Worm (Caenorhabditis elegans) whole organism, early embryonic: Measurements from ENCODE around the gene srbc-29.

Experiments
- B0310.2 ChIP-seq: sonication (generic microtip); optimal IDR thresholded peaks from 2 replicates; lab custom pipeline; 2016; ENCODE audit warnings: mild to moderate bottlenecking, missing genetic modification characterization, missing compliant biosample characterization
- F13C5.2 ChIP-seq: sonication (generic microtip); optimal IDR thresholded peaks from 2 replicates; lab custom pipeline; 2017; ENCODE audit warnings: mild to moderate bottlenecking, missing genetic modification characterization, inconsistent platforms, missing compliant biosample characterization
- aly-1 ChIP-seq: sonication (generic microtip); optimal IDR thresholded peaks from 2 replicates; lab custom pipeline; 2016; ENCODE audit warnings: missing genetic modification characterization, missing compliant biosample characterization
- ama-1 ChIP-seq: fragments of 150-350 bp; optimal IDR thresholded peaks from 2 replicates; lab custom pipeline; 2014
- ceh-13 ChIP-seq: fragments of 200-800 bp; sonication (Bioruptor generic); optimal IDR thresholded peaks from 2 replicates; lab custom pipeline; 2018; ENCODE audit warnings: mild to moderate bottlenecking, missing genetic modification characterization, missing compliant biosample characterization
- ceh-36 ChIP-seq: sonication (generic microtip); optimal IDR thresholded peaks from 2 replicates; lab custom pipeline; 2016; ENCODE audit warnings: missing genetic modification characterization, inconsistent platforms, missing compliant biosample characterization
- ets-7 ChIP-seq: sonication (generic microtip); optimal IDR thresholded peaks from 2 replicates; lab custom pipeline; 2016; ENCODE audit warnings: missing genotype, missing genetic modification characterization, missing compliant biosample characterization
- flt-1 ChIP-seq: fragments of 200-800 bp; sonication (Bioruptor generic); IDR thresholded peaks from 2 replicates; pipeline ENCODE4 v1.3.6; 2022; ENCODE audit warnings: missing genetic modification characterization, missing compliant biosample characterization
- hmbx-1 ChIP-seq: sonication (generic microtip); optimal IDR thresholded peaks from 2 replicates; lab custom pipeline; 2016; ENCODE audit warnings: mild to moderate bottlenecking, missing genetic modification characterization, missing compliant biosample characterization
- hmg-4 ChIP-seq: fragments of 200-800 bp; sonication (Bioruptor generic); optimal IDR thresholded peaks from 2 replicates; lab custom pipeline; 2018; ENCODE audit warnings: mild to moderate bottlenecking, missing genetic modification characterization, missing compliant biosample characterization
- hnd-1 ChIP-seq: sonication (generic microtip); optimal IDR thresholded peaks from 2 replicates; lab custom pipeline; 2016; ENCODE audit warnings: missing genetic modification characterization, missing compliant biosample characterization
- pes-1 ChIP-seq: fragments of 200-800 bp; sonication (Bioruptor generic); IDR thresholded peaks from 2 replicates; pipeline ENCODE4 v1.3.6; 2022; ENCODE audit warnings: missing genetic modification reagents, missing genetic modification characterization, missing compliant biosample characterization
- scrt-1 ChIP-seq: fragments of 200-800 bp; sonication (Bioruptor generic); IDR thresholded peaks from 2 replicates; pipeline ENCODE4 v1.3.6; 2022; ENCODE audit warnings: missing genetic modification characterization, missing compliant biosample characterization
- sea-1 ChIP-seq: fragments of 200-800 bp; sonication (Bioruptor generic); conservative IDR thresholded peaks from 2 replicates; pipeline ENCODE4 v1.3.6; 2022; ENCODE audit warnings: missing genetic modification characterization, missing compliant biosample characterization
- tbx-11 ChIP-seq: fragments of 200-800 bp; sonication (Bioruptor generic); IDR thresholded peaks from 2 replicates; pipeline ENCODE4 v1.3.6; 2022; ENCODE audit warnings: missing genetic modification characterization, missing compliant biosample characterization
- tbx-37 ChIP-seq: fragments of 200-800 bp; sonication (Bioruptor generic); conservative IDR thresholded peaks from 2 replicates; pipeline ENCODE4 v1.3.6; 2022; ENCODE audit warnings: missing genetic modification reagents, missing genetic modification characterization, missing compliant biosample characterization
- tra-4 ChIP-seq: sonication (generic microtip); optimal IDR thresholded peaks from 2 replicates; lab custom pipeline; 2017; ENCODE audit warnings: missing genetic modification characterization, missing compliant biosample characterization

srbc-29 gene

DNA sequence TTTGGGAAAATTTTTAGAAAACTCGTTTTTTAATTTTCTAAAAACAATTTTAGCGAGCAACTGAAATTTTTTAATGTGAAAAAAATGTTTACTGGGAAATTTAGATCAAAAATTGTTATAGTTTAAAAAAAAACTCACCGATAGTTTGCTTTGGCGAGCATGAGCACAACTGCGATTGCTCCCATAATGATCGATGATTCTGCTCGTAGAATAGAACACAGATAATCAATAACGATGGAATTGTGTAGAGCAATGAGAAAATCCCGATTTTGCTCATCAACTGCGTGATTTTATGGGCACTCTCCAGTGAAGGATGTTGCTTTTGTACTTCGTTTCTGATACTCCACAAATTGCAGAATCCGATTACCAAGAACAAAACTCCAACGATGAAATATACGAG is 28.1 kb downstream of the srbc-29 start:
- TF ChIP-seq tra-4 (tag; lab: Kevin White, UChicago) (no peak), F13C5.2 (tag; lab: Kevin White, UChicago) (no peak)

DNA sequence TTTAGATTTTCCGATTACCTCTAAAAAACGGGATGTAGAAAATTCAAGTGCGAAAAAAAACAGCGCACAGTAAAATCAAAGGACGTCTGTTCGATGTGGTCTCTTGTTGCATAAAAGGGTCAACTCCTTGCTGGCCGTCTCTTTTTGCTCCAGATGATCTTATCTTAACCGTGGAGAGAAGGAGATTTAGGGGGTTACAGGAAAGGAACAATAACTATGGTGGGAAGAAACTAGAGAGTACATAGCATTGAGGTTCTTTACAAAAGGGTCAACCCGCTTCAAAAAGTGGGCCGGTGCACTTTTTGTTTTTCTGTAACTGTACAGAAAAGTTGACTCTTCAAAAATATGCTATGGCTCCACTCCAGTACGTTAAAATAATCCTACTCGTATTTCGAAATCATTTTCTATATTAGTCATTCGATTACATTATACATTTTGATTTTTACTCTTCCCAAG is 39.1 kb downstream of the srbc-29 start, which contains the start of the genes T20D4.19 and srj-9:
Gene T20D4.19 (minus strand): TSS at position 101 of the 456 bp plus-strand sequence.
Gene srj-9 (plus strand): TSS at position 406 of the 456 bp plus-strand sequence.
- no peak for TF ChIP-seq hmbx-1 (tag; lab: Kevin White, UChicago)
- TF ChIP-seq hmg-4 (GFP tag; lab: Kevin White, UChicago): no peak

DNA sequence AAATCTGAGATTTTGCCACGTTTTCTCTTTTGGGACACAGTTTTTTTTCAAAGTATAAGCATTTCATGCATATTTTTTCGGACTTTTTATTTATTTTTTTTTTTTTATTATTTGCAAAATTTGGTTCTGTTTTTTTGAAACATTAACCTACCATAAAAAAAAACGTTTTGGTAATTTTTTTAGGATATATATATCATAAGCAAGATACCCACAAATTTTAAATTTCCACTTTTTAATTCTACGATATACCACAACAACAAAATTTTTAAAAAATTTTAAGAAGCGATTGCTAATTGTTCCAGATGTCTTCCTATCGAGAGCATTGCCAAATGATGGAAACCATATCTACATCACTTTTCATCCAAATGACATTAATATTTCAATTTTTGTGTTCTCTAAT is 42.0 kb downstream of the srbc-29 start, which contains the start of gene srab-20:
Gene srab-20 (plus strand): TSS at position 301 of the 400 bp plus-strand sequence.
- TF ChIP-seq pes-1 (GFP tag; lab: Robert Waterston, UW) (no peak), hmg-4 (GFP tag; lab: Kevin White, UChicago) (no peak), sea-1 (GFP tag; lab: Robert Waterston, UW) (no peak), F13C5.2 (tag; lab: Kevin White, UChicago) (no peak), tbx-37 (GFP tag; lab: Robert Waterston, UW) (no peak), ets-7 (tag; lab: Kevin White, UChicago) (no peak), ceh-36 (no peak), ama-1 (lab: Kevin White, UChicago) (no peak), tbx-11 (GFP tag; lab: Robert Waterston, UW) (no peak), aly-1 (no peak), hnd-1 (tag; lab: Kevin White, UChicago) (no peak), tra-4 (tag; lab: Kevin White, UChicago) (no peak), flt-1 (no peak), hmbx-1 (tag; lab: Kevin White, UChicago) (no peak)

DNA sequence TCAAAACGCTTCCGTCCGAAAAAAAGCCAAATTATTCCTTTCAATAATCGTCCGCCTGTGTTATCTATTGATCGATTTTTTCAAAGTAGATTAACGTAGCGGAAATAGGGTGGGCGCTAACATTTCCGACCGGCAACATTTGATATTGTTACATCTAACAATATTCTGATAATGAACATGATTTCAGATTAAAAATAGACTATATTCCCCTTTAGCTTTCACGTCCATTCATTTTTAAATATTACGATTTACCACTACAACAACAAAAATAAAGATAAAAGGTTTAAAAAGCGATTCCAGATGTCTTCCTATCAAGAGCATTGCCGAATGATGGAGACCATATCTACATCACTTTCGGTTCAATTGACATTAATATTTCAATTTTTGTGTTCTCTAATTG is 44.6 kb downstream of the srbc-29 start, which contains the start of gene srab-22:
Gene srab-22 (plus strand): TSS at position 301 of the 400 bp plus-strand sequence.
- TF ChIP-seq flt-1 (no peak), ets-7 (tag; lab: Kevin White, UChicago) (no peak), hmg-4 (GFP tag; lab: Kevin White, UChicago) (no peak), pes-1 (GFP tag; lab: Robert Waterston, UW) (no peak), tbx-11 (GFP tag; lab: Robert Waterston, UW) (no peak), aly-1 (no peak), hnd-1 (tag; lab: Kevin White, UChicago) (no peak), ceh-36 (no peak), hmbx-1 (tag; lab: Kevin White, UChicago) (no peak), sea-1 (GFP tag; lab: Robert Waterston, UW) (no peak), tra-4 (tag; lab: Kevin White, UChicago) (no peak), ceh-13 (GFP tag; lab: Kevin White, UChicago) (no peak), B0310.2 (no peak), ama-1 (lab: Kevin White, UChicago) (no peak), scrt-1 (GFP tag; lab: Robert Waterston, UW) (no peak)

DNA sequence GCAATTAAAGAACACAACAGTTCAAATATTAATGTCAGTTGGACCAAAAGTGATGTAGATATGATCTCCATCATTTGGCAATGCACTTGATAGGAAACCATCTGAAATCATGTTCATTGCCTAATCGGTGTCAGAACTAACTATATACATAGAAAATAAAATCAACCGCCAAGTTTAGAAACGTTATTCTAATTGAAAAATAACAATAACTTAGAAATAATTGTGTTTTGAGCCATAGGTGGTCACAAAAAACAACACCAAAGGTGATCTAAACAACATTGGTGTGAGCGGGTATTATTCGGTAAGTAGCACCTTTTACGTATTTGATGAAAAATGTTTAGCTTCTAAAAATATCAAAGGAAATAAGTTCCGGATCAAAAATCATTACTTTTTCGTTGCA is 46.3 kb downstream of the srbc-29 start, which contains the start of gene srab-21:
Gene srab-21 (minus strand): TSS at position 101 of the 400 bp plus-strand sequence.
- TF ChIP-seq F13C5.2 (tag; lab: Kevin White, UChicago): no peak
